Worm (Caenorhabditis elegans) whole organism, L1 larva: ENCODE data around the gene srt-59.

Experiments
- alr-1 ChIP-seq: fragments of 200-800 bp; sonication (Bioruptor generic); optimal IDR thresholded peaks from 2 replicates; lab custom pipeline; 2018; ENCODE audit warnings: borderline replicate concordance, mild to moderate bottlenecking, missing genetic modification characterization, missing compliant biosample characterization
- ceh-82 ChIP-seq, 3 experiments: fragments of 150-350 bp in 1 of 3; sonication (generic microtip) in 2 of 3; optimal IDR thresholded peaks; 2 replicates each; lab custom pipeline; 2014 to 2017; ENCODE audit warnings: missing biosample characterization in 3 of 3, missing genetic modification characterization in 3 of 3
- fkh-8 ChIP-seq: sonication (generic microtip); optimal IDR thresholded peaks from 2 replicates; lab custom pipeline; 2016; ENCODE audit warnings: mild to moderate bottlenecking, missing genetic modification characterization, missing compliant biosample characterization
- hlh-4 ChIP-seq: sonication (generic microtip); optimal IDR thresholded peaks from 2 replicates; lab custom pipeline; 2016; ENCODE audit warnings: mild to moderate bottlenecking, missing genetic modification characterization, missing compliant biosample characterization
- hpl-2 ChIP-seq: fragments of 150-350 bp; optimal IDR thresholded peaks from 2 replicates; lab custom pipeline; 2014; ENCODE audit warnings: missing biosample characterization, missing genetic modification reagents, missing genetic modification characterization
- snpc-4 ChIP-seq: fragments of 150-350 bp; optimal IDR thresholded peaks from 2 replicates; lab custom pipeline; 2014; ENCODE audit warnings: missing biosample characterization, missing genetic modification characterization
- unc-62 ChIP-seq: fragments of 150-350 bp; optimal IDR thresholded peaks from 2 replicates; lab custom pipeline; 2014; ENCODE audit warnings: missing biosample characterization, missing genetic modification reagents, missing genetic modification characterization

- TF ChIP-seq alr-1 (no peak), hlh-4 (no peak), unc-62 (GFP tag; lab: Kevin White, UChicago) (no peak), fkh-8 (tag; lab: Kevin White, UChicago) (no peak), hpl-2 (GFP tag; lab: Kevin White, UChicago) (no peak), snpc-4 (tag; lab: Kevin White, UChicago) (no peak), ceh-82 (tag; optimal IDR thresholded peaks at IDR 0.05; lab: Kevin White, UChicago) (no peak)
Measured at ce11 chrIV:594840-595239, 6.7 kb downstream of the srt-59 start.
